Fruit fly (Drosophila melanogaster) S2 (cell line): ENCODE data around the gene CG15365.

Experiments
- CG8478 ChIP-seq: fragments of >200 bp; optimal IDR thresholded peaks from 2 replicates; lab custom pipeline; 2018
- CTCF ChIP-seq, 2 experiments: fragments of >200 bp; optimal IDR thresholded peaks; 2 replicates each; lab custom pipeline; 2018

The CG15365 gene

dm6 chrX:9029416-9029815 lies 38.4 kb downstream of the CG15365 start:
- TF ChIP-seq CTCF (optimal IDR thresholded peaks at IDR 0.05; lab: Kevin White, UChicago) = no peak
- TF ChIP-seq CG8478 (lab: Kevin White, UChicago) = no peak

dm6 chrX:9020092-9020491 lies 47.7 kb downstream of the CG15365 start:
- TF ChIP-seq CG8478 (lab: Kevin White, UChicago) (no peak), CTCF (optimal IDR thresholded peaks at IDR 0.05; lab: Kevin White, UChicago) (no peak)

- no peak for TF ChIP-seq CG8478 (lab: Kevin White, UChicago)
- TF ChIP-seq CTCF (optimal IDR thresholded peaks at IDR 0.05; lab: Kevin White, UChicago) = no peak
These were observed 54.3 kb downstream of the CG15365 start for dm6 chrX:9013339-9013939.

- no peak for TF ChIP-seq CTCF (optimal IDR thresholded peaks at IDR 0.05; lab: Kevin White, UChicago)
- no peak for TF ChIP-seq CG8478 (lab: Kevin White, UChicago)
These were observed 55.1 kb downstream of the CG15365 start for dm6 chrX:9012722-9013121.

dm6 chrX:9007215-9007614 lies 60.6 kb downstream of the CG15365 start:
- TF ChIP-seq CTCF (optimal IDR thresholded peaks at IDR 0.05; lab: Kevin White, UChicago) (no peak), CG8478 (lab: Kevin White, UChicago) (no peak)
